Fruit fly (Drosophila melanogaster): ENCODE results near the gene CG17991.
A peak's percentile ranks its signal among the peaks of the same experiment; 100 is the strongest.

Gene CG17991

DNA sequence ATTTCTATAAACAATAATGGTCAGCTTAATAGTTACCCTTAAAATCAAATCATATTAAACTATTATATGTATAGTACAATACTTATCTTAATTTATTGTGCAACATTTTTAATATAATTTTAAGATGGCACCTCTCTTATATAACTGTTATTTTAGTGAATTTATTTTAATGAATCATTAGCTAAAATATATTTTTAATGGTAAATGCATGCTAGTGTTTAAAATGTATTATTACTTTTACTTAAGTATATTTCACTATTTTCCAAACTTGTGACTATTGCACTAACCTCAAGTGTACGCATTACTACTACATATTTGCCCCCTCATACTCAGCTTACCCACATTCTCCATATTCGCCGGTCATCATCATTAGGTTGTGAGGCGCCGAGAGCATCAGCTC is 5.2 kb downstream of the CG17991 start (continued):
- TF ChIP-seq CG8319 (GFP tag; optimal IDR thresholded peaks at IDR 0.05) (no peak), CG9139 (GFP tag; optimal IDR thresholded peaks at IDR 0.05) (peak; percentile 49), CG3919 (GFP tag; optimal IDR thresholded peaks at IDR 0.05) (peak; percentile 54), CG6854 (GFP tag; optimal IDR thresholded peaks at IDR 0.05) (no peak), fkh (GFP tag; optimal IDR thresholded peaks at IDR 0.05) (no peak), CG10631 (GFP tag; optimal IDR thresholded peaks at IDR 0.05) (peak; percentile 62), Ets21C (GFP tag; optimal IDR thresholded peaks at IDR 0.05) (no peak), CG1621 (tag; optimal IDR thresholded peaks at IDR 0.05) (no peak), Ets96B (tag; optimal IDR thresholded peaks at IDR 0.05) (peak; percentile 82), Eip75B (GFP tag; optimal IDR thresholded peaks at IDR 0.05) (no peak)

DNA sequence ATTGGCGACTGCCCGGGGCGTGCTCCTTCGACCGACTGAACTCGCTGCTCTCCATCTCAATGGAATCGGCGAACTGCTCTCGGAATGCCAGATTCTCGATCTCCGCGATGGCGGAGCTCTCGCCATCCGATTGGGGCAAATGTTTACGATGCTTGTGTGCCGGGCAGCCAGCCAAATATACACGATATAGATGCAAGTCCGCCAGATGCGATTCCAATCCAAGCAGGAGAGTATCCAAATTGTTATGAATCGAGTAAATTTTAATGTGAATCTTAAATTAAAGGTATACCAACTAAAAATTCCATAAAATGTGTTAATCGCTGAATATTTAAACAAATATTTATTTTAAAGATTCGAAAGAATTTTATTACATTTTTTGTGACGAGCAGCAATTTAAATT is 6.8 kb downstream of the CG17991 start, which contains the start of gene CG5984:
TSS of gene CG5984 (minus strand) at position 101 of the 400 bp plus-strand sequence.
- peak; percentile 17 for TF ChIP-seq svp (GFP tag)
- no peak for TF ChIP-seq topi (GFP tag; optimal IDR thresholded peaks at IDR 0.05)

DNA sequence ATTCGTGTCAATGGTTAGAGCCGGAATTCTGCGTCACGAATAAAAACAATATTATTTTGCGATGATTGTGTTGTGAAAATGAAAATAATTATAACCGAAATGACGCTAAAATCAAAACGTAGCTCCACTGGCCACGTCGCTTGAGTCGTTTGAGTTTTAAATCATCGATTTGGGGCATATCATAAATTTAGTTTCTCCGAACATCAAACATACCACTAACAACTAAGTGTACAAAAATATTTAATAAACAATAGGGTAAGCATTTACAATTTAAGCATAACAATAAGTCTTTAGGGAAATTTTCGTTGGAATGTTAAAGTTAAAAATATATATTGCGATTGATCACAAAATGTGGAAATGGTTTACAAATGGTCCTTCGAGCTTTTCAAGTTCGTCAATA is 9.8 kb downstream of the CG17991 start, which contains the start of the genes TTLL6B and TfIIA-L:
TSS of gene TTLL6B (minus strand) at position 101 of the 400 bp plus-strand sequence.
TSS of gene TfIIA-L (plus strand) at position 206 of the 400 bp plus-strand sequence.
- TF ChIP-seq Smox (GFP tag; optimal IDR thresholded peaks at IDR 0.05) (no peak), eg (GFP tag; IDR thresholded peaks at IDR 0.05) (no peak), acj6 (GFP tag; optimal IDR thresholded peaks at IDR 0.05) (no peak), CG3919 (GFP tag; optimal IDR thresholded peaks at IDR 0.05) (no peak), Hr38 (GFP tag; optimal IDR thresholded peaks at IDR 0.05) (no peak), Ets21C (GFP tag; optimal IDR thresholded peaks at IDR 0.05) (no peak)

DNA sequence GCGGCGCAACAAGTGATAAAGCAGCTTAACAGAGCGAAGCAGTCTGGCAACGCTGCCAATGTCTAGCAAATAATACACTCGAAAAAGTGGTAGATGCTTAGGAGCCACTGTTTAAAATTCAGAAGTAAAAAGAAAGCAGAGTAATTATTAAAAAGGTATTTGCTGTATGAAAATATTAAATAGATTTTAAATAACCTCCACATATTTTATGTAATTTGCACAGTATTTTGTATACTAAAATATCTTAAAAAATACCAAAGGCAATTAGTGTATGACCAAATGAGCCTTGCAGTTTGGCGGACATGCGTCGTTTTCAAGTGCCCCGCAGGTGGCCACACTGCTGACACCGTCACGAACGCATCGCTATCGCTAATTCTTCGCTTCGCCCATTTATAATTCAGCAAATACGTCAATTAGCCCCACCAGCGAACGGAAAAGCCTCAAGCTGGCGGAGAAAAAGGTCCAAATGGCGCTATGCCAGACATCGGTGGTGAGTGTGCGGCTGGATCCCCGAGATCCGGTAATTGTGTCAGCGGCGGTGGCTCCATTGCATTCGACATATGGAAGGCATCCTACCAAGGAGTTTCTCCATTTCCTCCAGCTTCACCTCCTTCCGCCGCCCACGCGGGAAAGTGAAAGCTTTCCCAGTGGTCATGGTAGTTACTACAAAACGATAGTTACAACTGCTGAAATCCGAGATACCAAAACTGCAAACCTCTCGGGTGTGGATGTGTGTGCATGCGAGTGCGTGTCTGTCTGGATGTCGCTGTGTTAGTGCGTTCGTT is 12.3 kb downstream of the CG17991 start, which contains the start of gene pll:
TSS of gene pll (minus strand) at position 47 of the 785 bp plus-strand sequence.
- peak; percentile 91 for TF ChIP-seq CG6163 (GFP tag; IDR thresholded peaks at IDR 0.05)
- no peak for TF ChIP-seq salr (GFP tag; optimal IDR thresholded peaks at IDR 0.05)
- TF ChIP-seq Ets96B (tag; optimal IDR thresholded peaks at IDR 0.05) = peak; percentile 73
- TF ChIP-seq Blimp-1 (GFP tag; optimal IDR thresholded peaks at IDR 0.05) = peak; percentile 36
- peak; percentile 17 for TF ChIP-seq fkh (GFP tag; optimal IDR thresholded peaks at IDR 0.05)
- TF ChIP-seq Ets21C (GFP tag; optimal IDR thresholded peaks at IDR 0.05) = no peak
- TF ChIP-seq CG4318 (GFP tag; optimal IDR thresholded peaks at IDR 0.05) = no peak
- TF ChIP-seq CG10669 (GFP tag; optimal IDR thresholded peaks at IDR 0.05) = peak; percentile 65
- TF ChIP-seq CG8319 (GFP tag; optimal IDR thresholded peaks at IDR 0.05) = no peak
- no peak for TF ChIP-seq OdsH (GFP tag; optimal IDR thresholded peaks at IDR 0.05)
- peak; percentile 61 for TF ChIP-seq Sox15 (GFP tag; optimal IDR thresholded peaks at IDR 0.05)
- peak; percentile 75 for TF ChIP-seq CG8119 (GFP tag; IDR thresholded peaks at IDR 0.05)
- TF ChIP-seq Hr39 (GFP tag; optimal IDR thresholded peaks at IDR 0.05) = peak; percentile 81
- no peak for TF ChIP-seq Met (GFP tag; optimal IDR thresholded peaks at IDR 0.05)
- no peak for TF ChIP-seq Sox102F (GFP tag; optimal IDR thresholded peaks at IDR 0.05)
- TF ChIP-seq lz (GFP tag; optimal IDR thresholded peaks at IDR 0.05) = peak; percentile 80
- TF ChIP-seq CG10631 (GFP tag; optimal IDR thresholded peaks at IDR 0.05) = no peak
- peak; percentile 40 for TF ChIP-seq fd59A (GFP tag; optimal IDR thresholded peaks at IDR 0.05)
- peak; percentile 85 for TF ChIP-seq esn (GFP tag; optimal IDR thresholded peaks at IDR 0.05)
- TF ChIP-seq Eip75B (GFP tag; optimal IDR thresholded peaks at IDR 0.05) = no peak
- peak; percentile 80 for TF ChIP-seq CG15336 (GFP tag; IDR thresholded peaks at IDR 0.05)
- TF ChIP-seq Hr38 (GFP tag; optimal IDR thresholded peaks at IDR 0.05) = no peak
- TF ChIP-seq Eip78C (GFP tag) = peak; percentile 92
- peak; percentile 54 for TF ChIP-seq Lpt (GFP tag; optimal IDR thresholded peaks at IDR 0.05)
- peak; percentile 73 for TF ChIP-seq topi (GFP tag; optimal IDR thresholded peaks at IDR 0.05)
- TF ChIP-seq net (GFP tag; optimal IDR thresholded peaks at IDR 0.05) = peak; percentile 64
- no peak for TF ChIP-seq achi (GFP tag; optimal IDR thresholded peaks at IDR 0.05)
- peak; percentile 83 for TF ChIP-seq Sox14 (GFP tag; optimal IDR thresholded peaks at IDR 0.05)
- TF ChIP-seq cyc (GFP tag; optimal IDR thresholded peaks at IDR 0.05) = peak; percentile 82
- TF ChIP-seq acj6 (GFP tag; optimal IDR thresholded peaks at IDR 0.05) = peak; percentile 86
- TF ChIP-seq CG11294 (GFP tag; IDR thresholded peaks at IDR 0.05) = peak; percentile 70; the same call in 1 of the 2 replicates
- no peak for TF ChIP-seq pdm3 (GFP tag; optimal IDR thresholded peaks at IDR 0.05)
- TF ChIP-seq CG1621 (tag; optimal IDR thresholded peaks at IDR 0.05) = no peak
- no peak for TF ChIP-seq spab (GFP tag; optimal IDR thresholded peaks at IDR 0.05)
- TF ChIP-seq Gug (GFP tag; IDR thresholded peaks at IDR 0.05) = peak; percentile 74
- peak; percentile 85 for TF ChIP-seq CG31627 (GFP tag; optimal IDR thresholded peaks at IDR 0.05)
- no peak for TF ChIP-seq dac (GFP tag; optimal IDR thresholded peaks at IDR 0.05)
